Worm (Caenorhabditis elegans): ENCODE data around the gene cec-8.

The cec-8 gene

ce11 chrIII:422553-422952 lies 6.6 kb upstream of the cec-8 start:
- TF ChIP-seq skn-1 (tag; optimal IDR thresholded peaks at IDR 0.05) (no peak), ztf-1 (GFP tag; conservative IDR thresholded peaks at IDR 0.05) (no peak), F13H6.1 (tag; optimal IDR thresholded peaks at IDR 0.05) (no peak), mdl-1 (tag; optimal IDR thresholded peaks at IDR 0.05) (no peak), fos-1 (tag; optimal IDR thresholded peaks at IDR 0.05) (peak; percentile 87), lin-11 (tag; optimal IDR thresholded peaks at IDR 0.05) (no peak), R02D3.7 (tag; optimal IDR thresholded peaks at IDR 0.05) (no peak), unc-39 (tag; optimal IDR thresholded peaks at IDR 0.05) (no peak), elt-1 (tag; optimal IDR thresholded peaks at IDR 0.05) (no peak)

- peak in 1 of 2 experiments; percentile 20 for TF ChIP-seq lsy-2 (tag; optimal IDR thresholded peaks at IDR 0.05)
- TF ChIP-seq skn-1 (tag; optimal IDR thresholded peaks at IDR 0.05) = no peak
- TF ChIP-seq elt-1 (tag; optimal IDR thresholded peaks at IDR 0.05) = no peak
- no peak for TF ChIP-seq lin-11 (tag; optimal IDR thresholded peaks at IDR 0.05)
- no peak for TF ChIP-seq ZK546.5 (tag; optimal IDR thresholded peaks at IDR 0.05)
- no peak for TF ChIP-seq mab-5 (tag; optimal IDR thresholded peaks at IDR 0.05)
- no peak for TF ChIP-seq ceh-16 (tag; optimal IDR thresholded peaks at IDR 0.05)
- TF ChIP-seq gmeb-1 (tag; optimal IDR thresholded peaks at IDR 0.05) = no peak
- TF ChIP-seq sma-9 (GFP tag; optimal IDR thresholded peaks at IDR 0.05) = no peak
- no peak for TF ChIP-seq sma-9 (tag; optimal IDR thresholded peaks at IDR 0.05)
- TF ChIP-seq zag-1 (tag; optimal IDR thresholded peaks at IDR 0.05) = no peak
- TF ChIP-seq C34F6.9 (tag; optimal IDR thresholded peaks at IDR 0.05) = peak; percentile 5
- TF ChIP-seq fos-1 (tag; optimal IDR thresholded peaks at IDR 0.05) = no peak
- no peak for TF ChIP-seq aly-2 (tag; optimal IDR thresholded peaks at IDR 0.05)
- TF ChIP-seq R02D3.7 (tag; optimal IDR thresholded peaks at IDR 0.05) = no peak
- no peak for TF ChIP-seq nhr-25 (tag; optimal IDR thresholded peaks at IDR 0.05)
- TF ChIP-seq nhr-6 (tag; optimal IDR thresholded peaks at IDR 0.05) = no peak
- TF ChIP-seq elt-3 (tag; optimal IDR thresholded peaks at IDR 0.05) = no peak
- no peak for TF ChIP-seq nhr-237 (tag; optimal IDR thresholded peaks at IDR 0.05)
- no peak for TF ChIP-seq blmp-1 (tag; optimal IDR thresholded peaks at IDR 0.05; ENCODE audit: insufficient read depth)
- TF ChIP-seq mdl-1 (tag; optimal IDR thresholded peaks at IDR 0.05) = no peak
- peak; percentile 23 for TF ChIP-seq unc-55 (GFP tag; optimal IDR thresholded peaks at IDR 0.05)
Observed at ce11 chrIII:423875-424274, 5.3 kb upstream of the cec-8 start.

- TF ChIP-seq gmeb-1 (tag; optimal IDR thresholded peaks at IDR 0.05) (peak; percentile 34), elt-1 (tag; optimal IDR thresholded peaks at IDR 0.05) (no peak), nhr-6 (tag; optimal IDR thresholded peaks at IDR 0.05) (peak; percentile 32), snpc-4 (tag; optimal IDR thresholded peaks at IDR 0.05) (no peak), lsy-2 (tag; optimal IDR thresholded peaks at IDR 0.05) (peak; percentile 16 to 75), nhr-10 (tag; optimal IDR thresholded peaks at IDR 0.05) (peak; percentile 63), blmp-1 (tag; optimal IDR thresholded peaks at IDR 0.05; ENCODE audit: insufficient read depth) (peak; percentile 56), mab-5 (tag; optimal IDR thresholded peaks at IDR 0.05) (peak; percentile 26), ceh-16 (tag; optimal IDR thresholded peaks at IDR 0.05) (peak; percentile 31), mdl-1 (tag; optimal IDR thresholded peaks at IDR 0.05) (peak in 1 of 2 experiments; percentile 21), lin-13 (GFP tag; optimal IDR thresholded peaks at IDR 0.05) (peak; percentile 59), unc-62 (GFP tag; optimal IDR thresholded peaks at IDR 0.05) (no peak), egl-27 (tag; optimal IDR thresholded peaks at IDR 0.05) (peak; percentile 41), F13H6.1 (tag; optimal IDR thresholded peaks at IDR 0.05) (peak; percentile 70), nhr-21 (tag; optimal IDR thresholded peaks at IDR 0.05) (peak; percentile 79), crh-2 (tag; optimal IDR thresholded peaks at IDR 0.05) (peak; percentile 66), unc-55 (GFP tag; optimal IDR thresholded peaks at IDR 0.05) (peak; percentile 65), fos-1 (tag; optimal IDR thresholded peaks at IDR 0.05) (peak; percentile 43), Y55F3AM.14 (GFP tag; optimal IDR thresholded peaks at IDR 0.05) (peak; percentile 23), sma-9 (GFP tag; optimal IDR thresholded peaks at IDR 0.05) (peak; percentile 41), sma-9 (tag; optimal IDR thresholded peaks at IDR 0.05) (no peak), sma-3 (GFP tag; optimal IDR thresholded peaks at IDR 0.05) (peak; percentile 59), lin-39 (tag; optimal IDR thresholded peaks at IDR 0.05) (no peak), nhr-129 (tag; optimal IDR thresholded peaks at IDR 0.05) (peak; percentile 40), nhr-25 (tag; optimal IDR thresholded peaks at IDR 0.05) (peak; percentile 84), nhr-23 (tag; optimal IDR thresholded peaks at IDR 0.05) (no peak), C34F6.9 (tag; optimal IDR thresholded peaks at IDR 0.05) (peak; percentile 51), lin-11 (tag; optimal IDR thresholded peaks at IDR 0.05) (no peak)
Observed at ce11 chrIII:432988-433387, 3.9 kb downstream of the cec-8 start.

All from whole organism, L2 larva.